Worm (Caenorhabditis elegans) whole organism, young adult: ENCODE measurements around the gene vab-1.

Experiments
- B0336.3 ChIP-seq: fragments of 200-800 bp; sonication (Bioruptor generic); IDR thresholded peaks from 2 replicates; pipeline ENCODE4 v1.3.6; 2022; ENCODE audit warnings: missing genetic modification characterization, missing compliant biosample characterization
- F52B5.7 ChIP-seq: sonication (generic microtip); optimal IDR thresholded peaks from 2 replicates; lab custom pipeline; 2016; ENCODE audit warnings: mild to moderate bottlenecking, missing genetic modification characterization, missing compliant biosample characterization
- ama-1 ChIP-seq, 3 experiments: fragments of 150-350 bp in 1 of 3; sonication (generic microtip) in 2 of 3; optimal IDR thresholded peaks; 2 replicates each; lab custom pipeline; 2014 to 2018; ENCODE audit warnings: missing biosample characterization in 2 of 3, missing genetic modification characterization in 2 of 3, missing genetic modification reagents in 2 of 3
- ceh-27 ChIP-seq: fragments of 200-800 bp; sonication (Bioruptor generic); optimal IDR thresholded peaks from 2 replicates; lab custom pipeline; 2018; ENCODE audit warnings: mild to moderate bottlenecking, missing genetic modification characterization, moderate library complexity, missing compliant biosample characterization
- egl-18 ChIP-seq: fragments of 200-800 bp; sonication (Bioruptor generic); IDR thresholded peaks from 2 replicates; pipeline ENCODE4 v1.3.6; 2022; ENCODE audit warnings: missing genetic modification reagents, missing genetic modification characterization, missing compliant biosample characterization
- gei-17 ChIP-seq: fragments of 200-800 bp; sonication (Bioruptor generic); optimal IDR thresholded peaks from 2 replicates; lab custom pipeline; 2018; ENCODE audit warnings: mild to moderate bottlenecking, missing genetic modification characterization, missing compliant biosample characterization
- snpc-1.3 ChIP-seq: sonication (generic microtip); optimal IDR thresholded peaks from 2 replicates; lab custom pipeline; 2017; ENCODE audit warnings: missing genetic modification characterization, mild to moderate bottlenecking, missing compliant biosample characterization, antibody characterized with exemption, moderate library complexity, missing genotype, missing genetic modification reagents; ENCODE audit not compliant: insufficient read depth
- snpc-4 ChIP-seq, 5 experiments: fragments of 150-350 bp in 1 of 5; sonication (generic microtip) in 4 of 5; optimal IDR thresholded peaks; 2 replicates each; lab custom pipeline; 2014 to 2018; ENCODE audit warnings: missing genetic modification characterization in 5 of 5, missing biosample characterization in 3 of 5, antibody characterized with exemption in 2 of 5, mild to moderate bottlenecking in 2 of 5, missing compliant biosample characterization in 2 of 5, missing genotype in 2 of 5, moderate library complexity in 2 of 5, missing genetic modification reagents in 1 of 5

- TF ChIP-seq snpc-4 (GFP tag; optimal IDR thresholded peaks at IDR 0.05; lab: Kevin White, UChicago) (no peak), snpc-4 (tag; optimal IDR thresholded peaks at IDR 0.05; lab: Kevin White, UChicago) (no peak), F52B5.7 (tag; lab: Kevin White, UChicago) (no peak), ama-1 (optimal IDR thresholded peaks at IDR 0.05; lab: Kevin White, UChicago) (no peak), ama-1 (GFP tag; optimal IDR thresholded peaks at IDR 0.05; lab: Kevin White, UChicago) (no peak), B0336.3 (GFP tag; lab: Robert Waterston, UW) (no peak), egl-18 (GFP tag; lab: Robert Waterston, UW) (no peak), ceh-27 (GFP tag; lab: Kevin White, UChicago) (no peak), gei-17 (no peak), snpc-1.3 (tag; lab: Kevin White, UChicago) (no peak)
Observed at ce11 chrII:4540631-4541030, 31.2 kb upstream of the vab-1 start, which contains the start of gene sra-36.
